Worm (Caenorhabditis elegans): ENCODE measurements around the gene T20D4.15.

ce11 chrV:3357106-3357505 lies 37.4 kb downstream of the T20D4.15 start, which contains the start of gene scrm-3:
- TF ChIP-seq ama-1 (optimal IDR thresholded peaks at IDR 0.05), result no peak
- TF ChIP-seq unc-86 (tag; optimal IDR thresholded peaks at IDR 0.05), result no peak
- TF ChIP-seq Y22D7AL.16 (tag; optimal IDR thresholded peaks at IDR 0.05), result no peak
- no peak for TF ChIP-seq ceh-34 (tag; optimal IDR thresholded peaks at IDR 0.05)
- no peak for TF ChIP-seq ceh-2 (tag; optimal IDR thresholded peaks at IDR 0.05)
- TF ChIP-seq pros-1 (tag; optimal IDR thresholded peaks at IDR 0.05), result no peak
- no peak for TF ChIP-seq T23F11.4 (GFP tag; optimal IDR thresholded peaks at IDR 0.05)
